Worm (Caenorhabditis elegans) whole organism, L2 larva: ENCODE data around the gene lit-1.
A peak's percentile ranks its signal among the peaks of the same experiment; 100 is the strongest.

Experiments used
- C34F6.9 ChIP-seq: fragments of 150-350 bp; optimal IDR thresholded peaks from 2 replicates; lab custom pipeline; 2014; ENCODE audit warnings: missing biosample characterization, missing genetic modification characterization
- F13H6.1 ChIP-seq: sonication (generic microtip); optimal IDR thresholded peaks from 2 replicates; lab custom pipeline; 2016; ENCODE audit warnings: missing genetic modification characterization, missing compliant biosample characterization
- R02D3.7 ChIP-seq: fragments of 150-350 bp; optimal IDR thresholded peaks from 2 replicates; lab custom pipeline; 2014; ENCODE audit warnings: missing biosample characterization, missing genetic modification characterization
- Y55F3AM.14 ChIP-seq: fragments of 200-800 bp; sonication (Bioruptor generic); optimal IDR thresholded peaks from 2 replicates; lab custom pipeline; 2018; ENCODE audit warnings: mild to moderate bottlenecking, missing genetic modification characterization, missing compliant biosample characterization
- ZK546.5 ChIP-seq: sonication (generic microtip); optimal IDR thresholded peaks from 2 replicates; lab custom pipeline; 2017; ENCODE audit warnings: missing biosample characterization, missing genetic modification characterization
- alr-1 ChIP-seq: fragments of 150-350 bp; optimal IDR thresholded peaks from 2 replicates; lab custom pipeline; 2014; ENCODE audit warnings: missing biosample characterization, missing genetic modification characterization
- blmp-1 ChIP-seq: sonication (generic microtip); optimal IDR thresholded peaks from 2 replicates; lab custom pipeline; 2017; ENCODE audit warnings: missing genetic modification characterization, mild to moderate bottlenecking, missing compliant biosample characterization, antibody characterized with exemption, moderate library complexity; ENCODE audit not compliant: insufficient read depth
- ceh-16 ChIP-seq: fragments of 150-350 bp; optimal IDR thresholded peaks from 2 replicates; lab custom pipeline; 2014; ENCODE audit warnings: missing biosample characterization, missing genetic modification characterization
- crh-2 ChIP-seq: sonication (generic microtip); optimal IDR thresholded peaks from 2 replicates; lab custom pipeline; 2017; ENCODE audit warnings: missing biosample characterization, missing genetic modification characterization
- egl-27 ChIP-seq: sonication (generic microtip); optimal IDR thresholded peaks from 3 replicates; lab custom pipeline; 2017; ENCODE audit warnings: missing biosample characterization, missing genetic modification reagents, missing genetic modification characterization
- elt-1 ChIP-seq: fragments of 150-350 bp; optimal IDR thresholded peaks from 2 replicates; lab custom pipeline; 2014; ENCODE audit warnings: missing biosample characterization, missing genetic modification characterization
- fos-1 ChIP-seq: fragments of 150-350 bp; optimal IDR thresholded peaks from 2 replicates; lab custom pipeline; 2014; ENCODE audit warnings: missing biosample characterization, missing genetic modification characterization
- gmeb-1 ChIP-seq: fragments of 150-350 bp; optimal IDR thresholded peaks from 2 replicates; lab custom pipeline; 2014; ENCODE audit warnings: missing biosample characterization, missing genetic modification characterization
- lin-11 ChIP-seq: fragments of 150-350 bp; sonication (generic microtip); optimal IDR thresholded peaks from 2 replicates; lab custom pipeline; 2014; ENCODE audit warnings: missing biosample characterization, missing genetic modification characterization, inconsistent platforms, mixed read lengths
- lin-13 ChIP-seq: fragments of 150-350 bp; optimal IDR thresholded peaks from 2 replicates; lab custom pipeline; 2014; ENCODE audit warnings: missing biosample characterization, missing genetic modification reagents, missing genetic modification characterization
- lsy-2 ChIP-seq, 2 experiments: fragments of 150-350 bp in 1 of 2; sonication (generic microtip) in 1 of 2; optimal IDR thresholded peaks; 2 replicates each; lab custom pipeline; 2014 to 2017; ENCODE audit warnings: missing biosample characterization in 2 of 2, missing genetic modification characterization in 2 of 2
- mab-5 ChIP-seq: fragments of 150-350 bp; optimal IDR thresholded peaks from 2 replicates; lab custom pipeline; 2014; ENCODE audit warnings: missing biosample characterization, missing genetic modification characterization
- mbf-1 ChIP-seq: sonication (generic microtip); optimal IDR thresholded peaks from 2 replicates; lab custom pipeline; 2017; ENCODE audit warnings: missing biosample characterization, missing genetic modification characterization
- nhr-10 ChIP-seq: sonication (generic microtip); optimal IDR thresholded peaks from 2 replicates; lab custom pipeline; 2017; ENCODE audit warnings: missing biosample characterization, missing genetic modification characterization
- nhr-11 ChIP-seq: fragments of 150-350 bp; optimal IDR thresholded peaks from 2 replicates; lab custom pipeline; 2014; ENCODE audit warnings: missing biosample characterization, missing genetic modification characterization
- nhr-129 ChIP-seq: fragments of 150-350 bp; optimal IDR thresholded peaks from 2 replicates; lab custom pipeline; 2014; ENCODE audit warnings: missing biosample characterization, missing genetic modification characterization
- nhr-21 ChIP-seq: fragments of 150-350 bp; optimal IDR thresholded peaks from 2 replicates; lab custom pipeline; 2014; ENCODE audit warnings: missing biosample characterization, missing genetic modification characterization
- nhr-23 ChIP-seq: fragments of 150-350 bp; optimal IDR thresholded peaks from 2 replicates; lab custom pipeline; 2014; ENCODE audit warnings: missing biosample characterization, missing genetic modification reagents, missing genetic modification characterization
- nhr-25 ChIP-seq: fragments of 150-350 bp; sonication (generic microtip); optimal IDR thresholded peaks from 3 replicates; lab custom pipeline; 2014; ENCODE audit warnings: missing biosample characterization, missing genetic modification characterization
- peb-1 ChIP-seq: fragments of 150-350 bp; optimal IDR thresholded peaks from 2 replicates; lab custom pipeline; 2014; ENCODE audit warnings: missing biosample characterization, missing genetic modification characterization
- sem-4 ChIP-seq: fragments of 150-350 bp; optimal IDR thresholded peaks from 2 replicates; lab custom pipeline; 2014; ENCODE audit warnings: missing biosample characterization, missing genetic modification reagents, missing genetic modification characterization
- sma-3 ChIP-seq: sonication (generic microtip); optimal IDR thresholded peaks from 2 replicates; lab custom pipeline; 2016; ENCODE audit warnings: missing genetic modification reagents, missing genetic modification characterization, missing compliant biosample characterization
- sma-9 ChIP-seq, 2 experiments: fragments of 150-350 bp in 1 of 2; sonication (generic microtip) in 1 of 2; optimal IDR thresholded peaks; 2 replicates each; lab custom pipeline; 2014 to 2016; ENCODE audit warnings: missing genetic modification characterization in 2 of 2, mild to moderate bottlenecking in 1 of 2, missing biosample characterization in 1 of 2, missing compliant biosample characterization in 1 of 2, missing genetic modification reagents in 1 of 2, moderate library complexity in 1 of 2
- snpc-4 ChIP-seq: fragments of 150-350 bp; optimal IDR thresholded peaks from 2 replicates; lab custom pipeline; 2014; ENCODE audit warnings: missing biosample characterization, missing genetic modification characterization
- unc-39 ChIP-seq: fragments of 150-350 bp; optimal IDR thresholded peaks from 2 replicates; lab custom pipeline; 2014; ENCODE audit warnings: missing biosample characterization, missing genetic modification characterization
- unc-55 ChIP-seq: fragments of 150-350 bp; sonication (generic microtip); optimal IDR thresholded peaks from 3 replicates; lab custom pipeline; 2014; ENCODE audit warnings: missing biosample characterization, missing genetic modification reagents, missing genetic modification characterization
- unc-62 ChIP-seq: fragments of 150-350 bp; optimal IDR thresholded peaks from 2 replicates; lab custom pipeline; 2014; ENCODE audit warnings: missing biosample characterization, missing genetic modification reagents, missing genetic modification characterization
- zag-1 ChIP-seq: fragments of 150-350 bp; optimal IDR thresholded peaks from 2 replicates; lab custom pipeline; 2014; ENCODE audit warnings: missing biosample characterization, missing genetic modification characterization
- ztf-1 ChIP-seq: fragments of 200-800 bp; sonication (Bioruptor generic); conservative IDR thresholded peaks from 2 replicates; pipeline ENCODE4 v1.3.6; 2022; ENCODE audit warnings: missing genetic modification characterization, missing compliant biosample characterization
- ztf-11 ChIP-seq: sonication (generic microtip); optimal IDR thresholded peaks from 2 replicates; lab custom pipeline; 2017; ENCODE audit warnings: missing biosample characterization, missing genetic modification characterization

lit-1 gene

ce11 chrIII:13770017-13770416 lies 68.2 kb downstream of the lit-1 start:
- TF ChIP-seq lsy-2 (tag; optimal IDR thresholded peaks at IDR 0.05; lab: Kevin White, UChicago), result no peak
- no peak for TF ChIP-seq mbf-1 (tag; lab: Kevin White, UChicago)
- no peak for TF ChIP-seq gmeb-1
- TF ChIP-seq sma-9 (GFP tag; optimal IDR thresholded peaks at IDR 0.05; lab: Kevin White, UChicago), result no peak
- TF ChIP-seq sma-9 (tag; optimal IDR thresholded peaks at IDR 0.05; lab: Kevin White, UChicago), result no peak
- no peak for TF ChIP-seq nhr-21 (tag; lab: Kevin White, UChicago)
- no peak for TF ChIP-seq nhr-10 (tag; lab: Kevin White, UChicago)
- no peak for TF ChIP-seq elt-1 (tag; lab: Kevin White, UChicago)
- TF ChIP-seq ZK546.5 (tag; lab: Kevin White, UChicago), result no peak
- TF ChIP-seq ztf-11, result no peak
- TF ChIP-seq nhr-23 (tag; lab: Kevin White, UChicago), result no peak
- TF ChIP-seq sem-4 (tag; lab: Kevin White, UChicago), result no peak
- no peak for TF ChIP-seq zag-1
- TF ChIP-seq peb-1 (tag; lab: Kevin White, UChicago), result no peak
- TF ChIP-seq R02D3.7, result no peak
- TF ChIP-seq lin-11 (tag; lab: Kevin White, UChicago), result no peak
- no peak for TF ChIP-seq F13H6.1
- TF ChIP-seq blmp-1, result no peak

ce11 chrIII:13771145-13771544 lies 69.4 kb downstream of the lit-1 start, which contains the start of the genes cyk-4 and pdr-1:
Gene cyk-4, minus strand, starts transcription at chrIII:13771224.
Gene pdr-1, plus strand, starts transcription at chrIII:13771513.
- TF ChIP-seq unc-55 (GFP tag; lab: Kevin White, UChicago) (peak; percentile 77), sma-3 (GFP tag; lab: Kevin White, UChicago) (peak; percentile 23), C34F6.9 (tag; lab: Kevin White, UChicago) (peak; percentile 76), lin-13 (GFP tag; lab: Kevin White, UChicago) (peak; percentile 74), crh-2 (tag; lab: Kevin White, UChicago) (peak; percentile 57), unc-62 (no peak), nhr-25 (peak; percentile 28), snpc-4 (tag; lab: Kevin White, UChicago) (no peak), blmp-1 (peak; percentile 30), lin-11 (tag; lab: Kevin White, UChicago) (peak; percentile 44), nhr-23 (tag; lab: Kevin White, UChicago) (no peak), nhr-129 (tag; lab: Kevin White, UChicago) (peak; percentile 71), mab-5 (tag; lab: Kevin White, UChicago) (no peak), alr-1 (no peak), ztf-1 (GFP tag; lab: Robert Waterston, UW) (no peak), unc-39 (tag; lab: Kevin White, UChicago) (no peak), Y55F3AM.14 (GFP tag; lab: Kevin White, UChicago) (no peak), gmeb-1 (peak; percentile 76)

DNA sequence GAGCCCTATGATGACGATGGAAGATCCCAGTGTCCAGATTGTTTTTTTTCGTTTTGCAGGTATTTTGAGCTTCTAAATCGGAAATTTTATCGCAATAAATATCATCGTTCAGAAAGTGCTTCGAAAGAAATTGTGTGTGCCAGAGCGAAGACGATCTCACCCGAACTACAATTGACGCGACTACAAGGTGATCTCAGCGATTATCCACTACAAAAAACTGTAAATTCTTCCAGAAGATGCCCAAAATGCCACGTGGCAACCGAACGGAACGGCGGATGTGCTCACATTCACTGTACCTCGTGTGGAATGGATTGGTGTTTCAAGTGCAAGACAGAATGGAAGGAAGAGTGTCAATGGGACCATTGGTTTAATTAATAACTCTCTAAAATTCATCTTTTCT lies 71.1 kb downstream of the lit-1 start, which contains the start of gene mdt-29:
mdt-29 (plus strand) TSS at position 301 of the 400 bp plus-strand sequence.
- TF ChIP-seq nhr-10 (tag; lab: Kevin White, UChicago), result no peak
- TF ChIP-seq C34F6.9 (tag; lab: Kevin White, UChicago), result no peak
- no peak for TF ChIP-seq nhr-25
- TF ChIP-seq nhr-11, result no peak
- no peak for TF ChIP-seq lin-13 (GFP tag; lab: Kevin White, UChicago)
- TF ChIP-seq gmeb-1, result no peak
- no peak for TF ChIP-seq elt-1 (tag; lab: Kevin White, UChicago)
- no peak for TF ChIP-seq nhr-23 (tag; lab: Kevin White, UChicago)
- no peak for TF ChIP-seq lin-11 (tag; lab: Kevin White, UChicago)
- TF ChIP-seq sma-9 (GFP tag; optimal IDR thresholded peaks at IDR 0.05; lab: Kevin White, UChicago), result no peak
- no peak for TF ChIP-seq sma-9 (tag; optimal IDR thresholded peaks at IDR 0.05; lab: Kevin White, UChicago)
- no peak for TF ChIP-seq ztf-1 (GFP tag; lab: Robert Waterston, UW)
- TF ChIP-seq unc-55 (GFP tag; lab: Kevin White, UChicago), result no peak
- no peak for TF ChIP-seq snpc-4 (tag; lab: Kevin White, UChicago)
- no peak for TF ChIP-seq unc-62
- TF ChIP-seq egl-27 (tag; lab: Kevin White, UChicago), result no peak
- TF ChIP-seq crh-2 (tag; lab: Kevin White, UChicago), result no peak
- no peak for TF ChIP-seq fos-1
- TF ChIP-seq ceh-16 (tag; lab: Kevin White, UChicago), result no peak
- no peak for TF ChIP-seq nhr-21 (tag; lab: Kevin White, UChicago)
